Fruit fly (Drosophila melanogaster) whole organism, embryonic: ENCODE measurements around the gene Shc.

Experiments used
- Atf-2 ChIP-seq: fragments of 200-800 bp; sonication (Bioruptor generic); optimal IDR thresholded peaks from 2 replicates; lab custom pipeline; 2016; ENCODE audit warnings: missing biosample characterization, missing genetic modification characterization
- Atf3 ChIP-seq: fragments of 200-800 bp; sonication (Bioruptor generic); optimal IDR thresholded peaks from 3 replicates; lab custom pipeline; 2016; ENCODE audit warnings: missing biosample characterization, missing genetic modification characterization
- B-H1 ChIP-seq: fragments of 200-800 bp; sonication (Bioruptor generic); IDR thresholded peaks from 3 replicates; pipeline ENCODE4 v1.3.6; 2022; ENCODE audit warnings: missing biosample characterization, missing genetic modification characterization
- Blimp-1 ChIP-seq: fragments of 200-800 bp; sonication (Bioruptor generic); optimal IDR thresholded peaks from 3 replicates; lab custom pipeline; 2018; ENCODE audit warnings: missing biosample characterization, missing genetic modification characterization, mild to moderate bottlenecking, moderate library complexity, missing genetic modification reagents
- CG10209 ChIP-seq: fragments of 200-800 bp; sonication (Bioruptor generic); optimal IDR thresholded peaks from 3 replicates; lab custom pipeline; 2017; ENCODE audit warnings: missing biosample characterization, mild to moderate bottlenecking, missing genetic modification characterization, missing genetic modification reagents
- CG10654 ChIP-seq: fragments of 200-800 bp; sonication (Bioruptor generic); optimal IDR thresholded peaks from 2 replicates; lab custom pipeline; 2016; ENCODE audit warnings: missing biosample characterization, missing genetic modification characterization
- CG11085 ChIP-seq: fragments of 200-800 bp; sonication (Bioruptor generic); IDR thresholded peaks from 2 replicates; pipeline ENCODE4 v1.3.6; 2022; ENCODE audit warnings: missing biosample characterization, missing genetic modification characterization
- CG12155 ChIP-seq: fragments of 200-800 bp; sonication (Bioruptor generic); optimal IDR thresholded peaks from 3 replicates; lab custom pipeline; 2016; ENCODE audit warnings: missing biosample characterization, missing genetic modification characterization
- CG12219 ChIP-seq: fragments of 200-800 bp; sonication (Bioruptor generic); optimal IDR thresholded peaks from 3 replicates; lab custom pipeline; 2018; ENCODE audit warnings: missing biosample characterization, mild to moderate bottlenecking, missing genetic modification characterization
- CG12942 ChIP-seq: fragments of 200-800 bp; sonication (Bioruptor generic); optimal IDR thresholded peaks from 3 replicates; lab custom pipeline; 2016; ENCODE audit warnings: missing biosample characterization, missing genetic modification characterization
- CG13624 ChIP-seq: fragments of 200-800 bp; sonication (Bioruptor generic); optimal IDR thresholded peaks from 2 replicates; lab custom pipeline; 2016; ENCODE audit warnings: missing biosample characterization, missing genetic modification characterization
- CG14441 ChIP-seq: fragments of 200-800 bp; sonication (Bioruptor generic); IDR thresholded peaks from 2 replicates; pipeline ENCODE4 v1.3.6; 2022; ENCODE audit warnings: missing biosample characterization, missing genetic modification characterization
- CG16779 ChIP-seq: fragments of 200-800 bp; sonication (Bioruptor generic); IDR thresholded peaks from 2 replicates; pipeline ENCODE4 v1.3.6; 2022; ENCODE audit warnings: missing biosample characterization, missing genetic modification characterization
- CG17829 ChIP-seq: fragments of 200-800 bp; optimal IDR thresholded peaks from 2 replicates; lab custom pipeline; 2019; ENCODE audit warnings: missing biosample characterization, mild to moderate bottlenecking, missing genetic modification characterization, moderate library complexity
- CG17912 ChIP-seq: fragments of 200-800 bp; sonication (Bioruptor generic); optimal IDR thresholded peaks from 2 replicates; lab custom pipeline; 2018; ENCODE audit warnings: missing biosample characterization, mild to moderate bottlenecking, missing genetic modification characterization
- CG18764 ChIP-seq: fragments of 200-800 bp; sonication (Bioruptor generic); optimal IDR thresholded peaks from 3 replicates; lab custom pipeline; 2016; ENCODE audit warnings: missing biosample characterization, missing genetic modification characterization
- CG2129 ChIP-seq: fragments of 200-800 bp; sonication (Bioruptor generic); IDR thresholded peaks from 2 replicates; pipeline ENCODE4 v1.3.6; 2022; ENCODE audit warnings: missing biosample characterization, missing genetic modification characterization; ENCODE audit not compliant: partially characterized antibody
- CG3163 ChIP-seq: fragments of 200-800 bp; sonication (Bioruptor generic); optimal IDR thresholded peaks from 3 replicates; lab custom pipeline; 2016; ENCODE audit warnings: missing biosample characterization, missing genetic modification characterization
- CG32532 ChIP-seq: fragments of 200-800 bp; sonication (Bioruptor generic); IDR thresholded peaks from 2 replicates; pipeline ENCODE4 v1.3.6; 2022; ENCODE audit warnings: missing biosample characterization, missing genetic modification characterization
- CG4820 ChIP-seq: fragments of 200-800 bp; sonication (Bioruptor generic); optimal IDR thresholded peaks from 3 replicates; lab custom pipeline; 2016; ENCODE audit warnings: missing biosample characterization, missing genetic modification characterization
- CG5245 ChIP-seq: fragments of 200-800 bp; sonication (Bioruptor generic); optimal IDR thresholded peaks from 3 replicates; lab custom pipeline; 2016; ENCODE audit warnings: missing biosample characterization, missing genetic modification characterization
- CG7839 ChIP-seq: fragments of 200-800 bp; sonication (Bioruptor generic); optimal IDR thresholded peaks from 3 replicates; lab custom pipeline; 2018; ENCODE audit warnings: missing biosample characterization, mild to moderate bottlenecking, missing genetic modification characterization, moderate library complexity
- CG7987 ChIP-seq: fragments of 200-800 bp; sonication (Bioruptor generic); optimal IDR thresholded peaks from 2 replicates; lab custom pipeline; 2018; ENCODE audit warnings: missing biosample characterization, mild to moderate bottlenecking, missing genetic modification characterization, moderate library complexity
- D19A ChIP-seq: fragments of 200-800 bp; optimal IDR thresholded peaks from 3 replicates; lab custom pipeline; 2019; ENCODE audit warnings: missing biosample characterization, mild to moderate bottlenecking, missing genetic modification characterization, moderate library complexity
- Fer1 ChIP-seq: fragments of 200-800 bp; sonication (Bioruptor generic); optimal IDR thresholded peaks from 2 replicates; lab custom pipeline; 2017; ENCODE audit warnings: missing biosample characterization, mild to moderate bottlenecking, missing genetic modification characterization
- HmgD ChIP-seq: fragments of 200-800 bp; sonication (Bioruptor generic); optimal IDR thresholded peaks from 3 replicates; lab custom pipeline; 2016; ENCODE audit warnings: missing biosample characterization, missing genetic modification characterization
- Mad ChIP-seq: fragments of 200-800 bp; sonication (Bioruptor generic); optimal IDR thresholded peaks from 2 replicates; lab custom pipeline; 2016; ENCODE audit warnings: missing biosample characterization, missing genetic modification characterization
- Oaz ChIP-seq: fragments of 200-800 bp; sonication (Bioruptor generic); IDR thresholded peaks from 2 replicates; pipeline ENCODE4 v1.3.6; 2022; ENCODE audit warnings: missing biosample characterization, missing genetic modification characterization
- Ravus ChIP-seq: fragments of 200-800 bp; sonication (Bioruptor generic); IDR thresholded peaks from 2 replicates; pipeline ENCODE4 v1.3.6; 2022; ENCODE audit warnings: missing biosample characterization, missing genetic modification characterization
- Usf ChIP-seq: fragments of 200-800 bp; sonication (Bioruptor generic); optimal IDR thresholded peaks from 2 replicates; lab custom pipeline; 2017; ENCODE audit warnings: missing genotype, missing biosample characterization, missing genetic modification characterization
- amos ChIP-seq: fragments of 200-800 bp; sonication (Bioruptor generic); IDR thresholded peaks from 2 replicates; pipeline ENCODE4 v1.3.6; 2022; ENCODE audit warnings: missing biosample characterization, missing genetic modification characterization; ENCODE audit not compliant: partially characterized antibody
- az2 ChIP-seq: fragments of 200-800 bp; sonication (Bioruptor generic); optimal IDR thresholded peaks from 3 replicates; lab custom pipeline; 2016; ENCODE audit warnings: missing biosample characterization, missing genetic modification characterization
- bbx ChIP-seq: fragments of 200-800 bp; sonication (Bioruptor generic); IDR thresholded peaks from 2 replicates; pipeline ENCODE4 v1.3.6; 2022; ENCODE audit warnings: missing biosample characterization, missing genetic modification characterization; ENCODE audit not compliant: partially characterized antibody
- bsh ChIP-seq, 2 experiments: fragments of 200-800 bp; sonication (Bioruptor generic); optimal IDR thresholded peaks; 2 replicates each; lab custom pipeline; 2017 to 2018; ENCODE audit warnings: mild to moderate bottlenecking in 2 of 2, missing biosample characterization in 2 of 2, missing genetic modification characterization in 2 of 2, moderate library complexity in 1 of 2
- cad ChIP-seq: fragments of >200 bp; optimal IDR thresholded peaks from 2 replicates; lab custom pipeline; 2017; ENCODE audit warnings: missing biosample characterization, missing genetic modification characterization
- corto ChIP-seq: fragments of 200-800 bp; sonication (Bioruptor generic); optimal IDR thresholded peaks from 2 replicates; lab custom pipeline; 2016; ENCODE audit warnings: missing biosample characterization, mild to moderate bottlenecking, missing genetic modification characterization, moderate library complexity
- dati ChIP-seq: fragments of 200-800 bp; sonication (Bioruptor generic); IDR thresholded peaks from 2 replicates; pipeline ENCODE4 v1.3.6; 2022; ENCODE audit warnings: missing biosample characterization, missing genetic modification characterization
- dmrt99B ChIP-seq: fragments of 200-800 bp; sonication (Bioruptor generic); optimal IDR thresholded peaks from 2 replicates; lab custom pipeline; 2018; ENCODE audit warnings: missing biosample characterization, mild to moderate bottlenecking, missing genetic modification characterization, moderate library complexity
- dysf ChIP-seq: fragments of 200-800 bp; sonication (Bioruptor generic); IDR thresholded peaks from 3 replicates; pipeline ENCODE4 v1.3.6; 2022; ENCODE audit warnings: missing biosample characterization, missing genetic modification characterization
- fd3F ChIP-seq: fragments of 200-800 bp; sonication (Bioruptor generic); optimal IDR thresholded peaks from 2 replicates; lab custom pipeline; 2018; ENCODE audit warnings: missing biosample characterization, mild to moderate bottlenecking, missing genetic modification characterization, moderate library complexity
- fu2 ChIP-seq: fragments of 200-800 bp; sonication (Bioruptor generic); optimal IDR thresholded peaks from 2 replicates; lab custom pipeline; 2016; ENCODE audit warnings: missing biosample characterization, missing genetic modification characterization
- pzg ChIP-seq: fragments of 200-800 bp; sonication (Bioruptor generic); optimal IDR thresholded peaks from 3 replicates; lab custom pipeline; 2018; ENCODE audit warnings: missing biosample characterization, mild to moderate bottlenecking, missing genetic modification characterization, moderate library complexity
- schlank ChIP-seq: fragments of 200-800 bp; sonication (Bioruptor generic); optimal IDR thresholded peaks from 2 replicates; lab custom pipeline; 2018; ENCODE audit warnings: missing biosample characterization, mild to moderate bottlenecking, missing genetic modification characterization
- slou ChIP-seq: fragments of 200-800 bp; sonication (Bioruptor generic); optimal IDR thresholded peaks from 3 replicates; lab custom pipeline; 2016; ENCODE audit warnings: missing biosample characterization, missing genetic modification characterization
- tin ChIP-seq: fragments of 200-800 bp; sonication (Bioruptor generic); optimal IDR thresholded peaks from 3 replicates; lab custom pipeline; 2016; ENCODE audit warnings: missing biosample characterization, missing genetic modification characterization
- tna ChIP-seq: fragments of 200-800 bp; sonication (Bioruptor generic); IDR thresholded peaks from 2 replicates; pipeline ENCODE4 v1.3.6; 2022; ENCODE audit warnings: missing biosample characterization, missing genetic modification characterization; ENCODE audit not compliant: partially characterized antibody
- tx ChIP-seq: fragments of 200-800 bp; sonication (Bioruptor generic); optimal IDR thresholded peaks from 2 replicates; lab custom pipeline; 2016; ENCODE audit warnings: missing biosample characterization, missing genetic modification characterization
- unc-4 ChIP-seq: fragments of 200-800 bp; sonication (Bioruptor generic); IDR thresholded peaks from 2 replicates; pipeline ENCODE4 v1.3.6; 2022; ENCODE audit warnings: missing biosample characterization, missing genetic modification characterization; ENCODE audit not compliant: partially characterized antibody
- zen2 ChIP-seq: fragments of 200-800 bp; sonication (Bioruptor generic); IDR thresholded peaks from 3 replicates; pipeline ENCODE4 v1.3.6; 2022; ENCODE audit warnings: missing biosample characterization, missing genetic modification characterization; ENCODE audit not compliant: partially characterized antibody

Shc gene

dm6 chr3L:9451522-9452118, 24.8 kb downstream of the Shc start, which contains the start of the genes CG3448 and ghi (continued):
- TF ChIP-seq CG12942 (no peak), CG17829 (tag; lab: Kevin White, UChicago) (peak; percentile 61), CG7987 (GFP tag; lab: Kevin White, UChicago) (peak; percentile 66), CG11085 (GFP tag; lab: Robert Waterston, UW) (peak; percentile 19; the same call in 1 of the 2 replicates), CG17912 (GFP tag; lab: Kevin White, UChicago) (peak; percentile 6), cad (GFP tag; lab: Kevin White, UChicago) (peak; percentile 31), az2 (peak; percentile 3), CG13624 (GFP tag; lab: Kevin White, UChicago) (peak; percentile 37), slou (peak; percentile 34), Mad (GFP tag; lab: Kevin White, UChicago) (peak; percentile 37), B-H1 (GFP tag; lab: Robert Waterston, UW) (peak; percentile 13; the same call in 1 of the 3 replicates), CG2129 (0 out of 2 replicates have a peak, but pooled peaks have one; percentile 29), Oaz (GFP tag; lab: Robert Waterston, UW) (no peak), CG18764 (GFP tag; lab: Kevin White, UChicago) (peak; percentile 61), bsh (GFP tag; optimal IDR thresholded peaks at IDR 0.05; lab: Kevin White, UChicago) (peak in 1 of 2 experiments; percentile 40), amos (peak; percentile 73; the same call in 1 of the 2 replicates), Usf (GFP tag; lab: Kevin White, UChicago) (no peak), CG16779 (GFP tag; lab: Robert Waterston, UW) (no peak), dmrt99B (tag; lab: Kevin White, UChicago) (peak; percentile 69), pzg (GFP tag; lab: Kevin White, UChicago) (peak; percentile 69), CG4820 (GFP tag; lab: Kevin White, UChicago) (peak; percentile 58), Fer1 (GFP tag; lab: Kevin White, UChicago) (peak; percentile 82), zen2 (no peak; the same call in 2 of the 3 replicates), dysf (GFP tag; lab: Robert Waterston, UW) (peak; percentile 65; the same call in 2 of the 3 replicates), tx (no peak), bbx (GFP tag; lab: Robert Waterston, UW) (peak; percentile 80), unc-4 (GFP tag; lab: Robert Waterston, UW) (peak; percentile 70), Atf3 (GFP tag; lab: Kevin White, UChicago) (no peak), HmgD (GFP tag; lab: Kevin White, UChicago) (no peak), Ravus (no peak), schlank (tag; lab: Kevin White, UChicago) (no peak), corto (GFP tag; lab: Kevin White, UChicago) (peak; percentile 56), CG10209 (no peak), CG7839 (peak; percentile 69), CG14441 (GFP tag; lab: Robert Waterston, UW) (peak; percentile 40; the same call in 1 of the 2 replicates), CG3163 (no peak), CG12219 (no peak), tna (GFP tag; lab: Robert Waterston, UW) (peak; percentile 45; the same call in 1 of the 2 replicates), fu2 (GFP tag; lab: Kevin White, UChicago) (no peak), tin (GFP tag; lab: Kevin White, UChicago) (peak; percentile 75), dati (GFP tag; lab: Robert Waterston, UW) (no peak), CG5245 (GFP tag; lab: Kevin White, UChicago) (peak; percentile 36), D19A (tag; lab: Kevin White, UChicago) (peak; percentile 45), CG12155 (GFP tag; lab: Kevin White, UChicago) (peak; percentile 57), fd3F (no peak), Blimp-1 (GFP tag; lab: Kevin White, UChicago) (peak; percentile 65), CG32532 (GFP tag; lab: Robert Waterston, UW) (no peak; the same call in 1 of the 2 replicates), Atf-2 (GFP tag; lab: Kevin White, UChicago) (no peak), CG10654 (GFP tag; lab: Kevin White, UChicago) (peak; percentile 62)
